Worm (Caenorhabditis elegans) whole organism, L3 larva: ENCODE measurements around the gene srh-116.

Source experiments
- R02D3.7 ChIP-seq: fragments of 150-350 bp; optimal IDR thresholded peaks from 2 replicates; lab custom pipeline; 2014; ENCODE audit warnings: missing biosample characterization, missing genetic modification characterization
- ZK546.5 ChIP-seq: sonication (generic microtip); optimal IDR thresholded peaks from 2 replicates; lab custom pipeline; 2017; ENCODE audit warnings: missing biosample characterization, missing genetic modification characterization
- aly-2 ChIP-seq: fragments of 150-350 bp; optimal IDR thresholded peaks from 2 replicates; lab custom pipeline; 2014; ENCODE audit warnings: missing biosample characterization, missing genetic modification characterization
- ceh-16 ChIP-seq: sonication (generic microtip); optimal IDR thresholded peaks from 2 replicates; lab custom pipeline; 2017; ENCODE audit warnings: missing biosample characterization, missing genetic modification characterization
- ceh-28 ChIP-seq: fragments of 150-350 bp; optimal IDR thresholded peaks from 2 replicates; lab custom pipeline; 2014; ENCODE audit warnings: missing biosample characterization, missing genetic modification reagents, missing genetic modification characterization
- ceh-82 ChIP-seq: fragments of 150-350 bp; optimal IDR thresholded peaks from 2 replicates; lab custom pipeline; 2014; ENCODE audit warnings: missing biosample characterization, missing genetic modification characterization
- daf-12 ChIP-seq: fragments of 150-350 bp; optimal IDR thresholded peaks from 2 replicates; lab custom pipeline; 2014; ENCODE audit warnings: missing biosample characterization, missing genetic modification reagents, missing genetic modification characterization
- egl-5 ChIP-seq: fragments of 150-350 bp; optimal IDR thresholded peaks from 2 replicates; lab custom pipeline; 2017; ENCODE audit warnings: missing biosample characterization, missing genetic modification reagents, missing genetic modification characterization, inconsistent platforms
- elt-1 ChIP-seq: fragments of 150-350 bp; optimal IDR thresholded peaks from 2 replicates; lab custom pipeline; 2014; ENCODE audit warnings: missing biosample characterization, missing genetic modification characterization
- elt-2 ChIP-seq: sonication (generic microtip); optimal IDR thresholded peaks from 2 replicates; lab custom pipeline; 2016; ENCODE audit warnings: missing genetic modification reagents, mild to moderate bottlenecking, missing genetic modification characterization, missing compliant biosample characterization
- eor-1 ChIP-seq, 2 experiments: fragments of 150-350 bp; optimal IDR thresholded peaks; 2 replicates each; lab custom pipeline; 2014 to 2018; ENCODE audit warnings: missing biosample characterization in 2 of 2, missing genetic modification characterization in 2 of 2
- fkh-2 ChIP-seq: fragments of 150-350 bp; optimal IDR thresholded peaks from 2 replicates; lab custom pipeline; 2014; ENCODE audit warnings: missing biosample characterization, missing genetic modification reagents, missing genetic modification characterization
- jun-1 ChIP-seq: fragments of 150-350 bp; optimal IDR thresholded peaks from 2 replicates; lab custom pipeline; 2014; ENCODE audit warnings: missing biosample characterization, missing genetic modification reagents, missing genetic modification characterization
- lin-39 ChIP-seq: fragments of 150-350 bp; optimal IDR thresholded peaks from 2 replicates; lab custom pipeline; 2018; ENCODE audit warnings: missing biosample characterization, missing genetic modification reagents, missing genetic modification characterization
- mdl-1 ChIP-seq: fragments of 150-350 bp; optimal IDR thresholded peaks from 2 replicates; lab custom pipeline; 2014; ENCODE audit warnings: missing biosample characterization, missing genetic modification characterization
- mml-1 ChIP-seq: fragments of 150-350 bp; sonication (generic microtip); optimal IDR thresholded peaks from 3 replicates; lab custom pipeline; 2014; ENCODE audit warnings: missing biosample characterization, missing genetic modification characterization
- nhr-11 ChIP-seq: fragments of 150-350 bp; optimal IDR thresholded peaks from 2 replicates; lab custom pipeline; 2014; ENCODE audit warnings: missing biosample characterization, missing genetic modification characterization
- nhr-12 ChIP-seq: fragments of 150-350 bp; optimal IDR thresholded peaks from 2 replicates; lab custom pipeline; 2014; ENCODE audit warnings: missing biosample characterization, missing genetic modification characterization
- nhr-237 ChIP-seq: fragments of 150-350 bp; optimal IDR thresholded peaks from 2 replicates; lab custom pipeline; 2014; ENCODE audit warnings: missing biosample characterization, missing genetic modification characterization
- nhr-28 ChIP-seq: fragments of 150-350 bp; optimal IDR thresholded peaks from 2 replicates; lab custom pipeline; 2014; ENCODE audit warnings: missing biosample characterization, missing genetic modification characterization
- nhr-43 ChIP-seq: sonication (generic microtip); optimal IDR thresholded peaks from 2 replicates; lab custom pipeline; 2016; ENCODE audit warnings: mild to moderate bottlenecking, missing genetic modification characterization, missing compliant biosample characterization; ENCODE audit not compliant: poor library complexity, severe bottlenecking
- nhr-67 ChIP-seq: fragments of 150-350 bp; optimal IDR thresholded peaks from 2 replicates; lab custom pipeline; 2014; ENCODE audit warnings: missing biosample characterization, missing genetic modification characterization
- nhr-76 ChIP-seq: fragments of 150-350 bp; sonication (generic microtip); optimal IDR thresholded peaks from 5 replicates; lab custom pipeline; 2014; ENCODE audit warnings: missing biosample characterization, missing genetic modification characterization
- nhr-77 ChIP-seq: fragments of 150-350 bp; optimal IDR thresholded peaks from 2 replicates; lab custom pipeline; 2014; ENCODE audit warnings: missing biosample characterization, missing genetic modification characterization
- pqm-1 ChIP-seq: fragments of 150-350 bp; optimal IDR thresholded peaks from 2 replicates; lab custom pipeline; 2017; ENCODE audit warnings: missing biosample characterization, missing genetic modification characterization, inconsistent platforms
- sea-2 ChIP-seq: fragments of 150-350 bp; sonication (generic microtip); optimal IDR thresholded peaks from 4 replicates; lab custom pipeline; 2014; ENCODE audit warnings: missing biosample characterization, missing genetic modification reagents, missing genetic modification characterization
- skn-1 ChIP-seq: fragments of 150-350 bp; optimal IDR thresholded peaks from 2 replicates; lab custom pipeline; 2014; ENCODE audit warnings: missing biosample characterization, missing genetic modification characterization
- snpc-4 ChIP-seq: fragments of 150-350 bp; optimal IDR thresholded peaks from 2 replicates; lab custom pipeline; 2014; ENCODE audit warnings: missing biosample characterization, missing genetic modification characterization
- tbx-2 ChIP-seq: sonication (generic microtip); optimal IDR thresholded peaks from 2 replicates; lab custom pipeline; 2016; ENCODE audit warnings: mild to moderate bottlenecking, missing genetic modification characterization, missing compliant biosample characterization
- unc-62 ChIP-seq: fragments of 150-350 bp; sonication (generic microtip); optimal IDR thresholded peaks from 4 replicates; lab custom pipeline; 2014; ENCODE audit warnings: missing biosample characterization, missing genetic modification reagents, missing genetic modification characterization
- zag-1 ChIP-seq: fragments of 150-350 bp; optimal IDR thresholded peaks from 2 replicates; lab custom pipeline; 2014; ENCODE audit warnings: missing biosample characterization, missing genetic modification characterization

srh-116 gene

ce11 chrV:17212743-17213142 lies 42.2 kb downstream of the srh-116 start, which contains the start of gene srh-113:
TSS of gene srh-113 (plus strand) at chrV:17213043.
- TF ChIP-seq tbx-2 (tag; lab: Kevin White, UChicago), result no peak
- no peak for TF ChIP-seq ceh-16 (tag; lab: Kevin White, UChicago)
- TF ChIP-seq ceh-82, result no peak
- no peak for TF ChIP-seq elt-1 (tag; lab: Kevin White, UChicago)
- TF ChIP-seq egl-5 (tag; lab: Kevin White, UChicago), result no peak
- TF ChIP-seq nhr-76 (tag; lab: Kevin White, UChicago), result no peak
- TF ChIP-seq mdl-1 (tag; lab: Kevin White, UChicago), result no peak
- no peak for TF ChIP-seq eor-1 (tag; optimal IDR thresholded peaks at IDR 0.05; lab: Kevin White, UChicago)
- TF ChIP-seq jun-1 (tag; lab: Kevin White, UChicago), result no peak
- TF ChIP-seq mml-1 (tag; lab: Kevin White, UChicago), result no peak
- no peak for TF ChIP-seq nhr-12 (tag; lab: Kevin White, UChicago)
- no peak for TF ChIP-seq nhr-67

- TF ChIP-seq sea-2 (GFP tag; lab: Kevin White, UChicago), result no peak
- no peak for TF ChIP-seq unc-62
- TF ChIP-seq ZK546.5 (tag; lab: Kevin White, UChicago), result no peak
- no peak for TF ChIP-seq snpc-4 (tag; lab: Kevin White, UChicago)
- no peak for TF ChIP-seq tbx-2 (tag; lab: Kevin White, UChicago)
- TF ChIP-seq nhr-11 (tag; lab: Kevin White, UChicago), result no peak
- no peak for TF ChIP-seq daf-12 (tag; lab: Kevin White, UChicago)
- TF ChIP-seq nhr-67, result no peak
- TF ChIP-seq lin-39, result no peak
- no peak for TF ChIP-seq ceh-28 (tag; lab: Kevin White, UChicago)
- TF ChIP-seq zag-1 (tag; lab: Kevin White, UChicago), result no peak
- no peak for TF ChIP-seq nhr-43 (tag; lab: Kevin White, UChicago)
- TF ChIP-seq aly-2 (tag; lab: Kevin White, UChicago), result no peak
- no peak for TF ChIP-seq nhr-237
- no peak for TF ChIP-seq elt-1 (tag; lab: Kevin White, UChicago)
Measured at ce11 chrV:17211989-17212731, 42.8 kb downstream of the srh-116 start, which contains the start of gene srh-236. TSS of gene srh-236 (minus strand) at chrV:17212039.

- TF ChIP-seq snpc-4 (tag; lab: Kevin White, UChicago), result no peak
- TF ChIP-seq unc-62, result no peak
- TF ChIP-seq lin-39, result no peak
- no peak for TF ChIP-seq R02D3.7 (tag; lab: Kevin White, UChicago)
- no peak for TF ChIP-seq ceh-16 (tag; lab: Kevin White, UChicago)
- TF ChIP-seq nhr-77 (tag; lab: Kevin White, UChicago), result no peak
- no peak for TF ChIP-seq nhr-43 (tag; lab: Kevin White, UChicago)
Measured at ce11 chrV:17208045-17208444, 46.9 kb downstream of the srh-116 start, which contains the start of gene Y68A4A.13. TSS of gene Y68A4A.13 (minus strand) at chrV:17208145.

- TF ChIP-seq nhr-76 (tag; lab: Kevin White, UChicago) (no peak), elt-1 (tag; lab: Kevin White, UChicago) (no peak), skn-1 (tag; lab: Kevin White, UChicago) (no peak), fkh-2 (tag; lab: Kevin White, UChicago) (no peak), nhr-237 (no peak), nhr-28 (tag; lab: Kevin White, UChicago) (no peak), aly-2 (tag; lab: Kevin White, UChicago) (no peak), ZK546.5 (tag; lab: Kevin White, UChicago) (no peak), elt-2 (tag; lab: Kevin White, UChicago) (no peak), sea-2 (GFP tag; lab: Kevin White, UChicago) (no peak), pqm-1 (tag; lab: Kevin White, UChicago) (no peak)
Measured at ce11 chrV:17206469-17206868, 48.5 kb downstream of the srh-116 start.
